Worm (Caenorhabditis elegans) whole organism, L1 larva: ENCODE measurements around the gene Y45G5AL.1.

ENCODE experiments used
- C04F5.9 ChIP-seq: sonication (generic microtip); optimal IDR thresholded peaks from 2 replicates; lab custom pipeline; 2016; ENCODE audit warnings: missing genetic modification characterization, missing compliant biosample characterization
- fkh-10 ChIP-seq: sonication (generic microtip); optimal IDR thresholded peaks from 2 replicates; lab custom pipeline; 2017; ENCODE audit warnings: missing biosample characterization, missing genetic modification reagents, missing genetic modification characterization
- hpl-2 ChIP-seq: fragments of 150-350 bp; optimal IDR thresholded peaks from 2 replicates; lab custom pipeline; 2014; ENCODE audit warnings: missing biosample characterization, missing genetic modification reagents, missing genetic modification characterization
- lin-13 ChIP-seq: fragments of 150-350 bp; optimal IDR thresholded peaks from 2 replicates; lab custom pipeline; 2014; ENCODE audit warnings: missing biosample characterization, missing genetic modification reagents, missing genetic modification characterization
- skn-1 ChIP-seq: fragments of 150-350 bp; optimal IDR thresholded peaks from 2 replicates; lab custom pipeline; 2014; ENCODE audit warnings: missing biosample characterization, missing genetic modification characterization
- tbx-2 ChIP-seq: sonication (generic microtip); optimal IDR thresholded peaks from 2 replicates; lab custom pipeline; 2016; ENCODE audit warnings: missing genetic modification characterization, missing compliant biosample characterization
- ztf-4 ChIP-seq: fragments of 150-350 bp; optimal IDR thresholded peaks from 2 replicates; lab custom pipeline; 2014; ENCODE audit warnings: missing biosample characterization, missing genetic modification characterization

DNA sequence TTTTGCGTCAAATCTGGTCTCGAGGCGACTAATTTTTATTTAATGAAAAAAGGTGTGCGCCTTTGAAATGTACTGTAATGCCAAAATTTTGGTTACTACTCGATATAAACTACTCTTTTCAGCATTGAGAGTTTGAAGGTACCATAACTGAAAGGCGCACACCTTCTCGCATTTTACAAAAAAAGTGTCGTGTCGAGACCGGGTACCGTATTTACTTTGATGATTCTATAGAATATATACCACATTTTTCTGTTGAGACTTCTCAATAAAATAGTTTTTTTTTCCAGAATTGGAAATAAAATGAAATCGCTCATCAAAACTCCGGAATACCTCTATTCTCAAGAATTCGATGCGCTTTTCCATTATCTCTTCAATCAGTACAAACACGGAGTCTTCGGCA is 18.6 kb downstream of the Y45G5AL.1 start, which contains the start of gene Y45G5AM.4:
- TF ChIP-seq tbx-2 (tag; lab: Kevin White, UChicago) = no peak
- TF ChIP-seq ztf-4 (tag; lab: Kevin White, UChicago) = no peak
- TF ChIP-seq hpl-2 = no peak
- no peak for TF ChIP-seq C04F5.9
- no peak for TF ChIP-seq lin-13
- no peak for TF ChIP-seq skn-1 (tag; lab: Kevin White, UChicago)
- TF ChIP-seq fkh-10 = no peak
